Worm (Caenorhabditis elegans) whole organism, L1 larva: Measurements from ENCODE around the gene npa-1.

ENCODE experiments used
- C04F5.9 ChIP-seq: sonication (generic microtip); optimal IDR thresholded peaks from 2 replicates; lab custom pipeline; 2016; ENCODE audit warnings: missing genetic modification characterization, missing compliant biosample characterization
- C16A3.4 ChIP-seq: fragments of 150-350 bp; optimal IDR thresholded peaks from 2 replicates; lab custom pipeline; 2014; ENCODE audit warnings: missing biosample characterization, missing genetic modification characterization
- Y116A8C.19 ChIP-seq: sonication (generic microtip); optimal IDR thresholded peaks from 2 replicates; lab custom pipeline; 2016; ENCODE audit warnings: missing compliant biosample characterization, missing genetic modification characterization, borderline replicate concordance
- aha-1 ChIP-seq: fragments of 150-350 bp; optimal IDR thresholded peaks from 2 replicates; lab custom pipeline; 2014; ENCODE audit warnings: missing biosample characterization, missing genetic modification characterization
- aly-2 ChIP-seq: fragments of 150-350 bp; optimal IDR thresholded peaks from 2 replicates; lab custom pipeline; 2014; ENCODE audit warnings: missing biosample characterization, missing genetic modification characterization
- blmp-1 ChIP-seq: fragments of 150-350 bp; optimal IDR thresholded peaks from 2 replicates; lab custom pipeline; 2014; ENCODE audit warnings: missing biosample characterization, missing genetic modification characterization
- ceh-8 ChIP-seq: fragments of 200-800 bp; sonication (Bioruptor generic); optimal IDR thresholded peaks from 2 replicates; lab custom pipeline; 2018; ENCODE audit warnings: mild to moderate bottlenecking, missing genetic modification characterization, moderate library complexity, missing compliant biosample characterization
- ceh-82 ChIP-seq, 3 experiments: fragments of 150-350 bp in 1 of 3; sonication (generic microtip) in 2 of 3; optimal IDR thresholded peaks; 2 replicates each; lab custom pipeline; 2014 to 2017; ENCODE audit warnings: missing biosample characterization in 3 of 3, missing genetic modification characterization in 3 of 3
- ceh-90 ChIP-seq: sonication (generic microtip); optimal IDR thresholded peaks from 2 replicates; lab custom pipeline; 2016; ENCODE audit warnings: missing genetic modification characterization, missing compliant biosample characterization
- dpl-1 ChIP-seq, 3 experiments: fragments of 150-350 bp in 2 of 3; sonication (generic microtip) in 1 of 3; optimal IDR thresholded peaks; 2 replicates each; lab custom pipeline; 2014 to 2017; ENCODE audit warnings: missing biosample characterization in 3 of 3, missing genetic modification characterization in 3 of 3, missing genetic modification reagents in 3 of 3
- dsc-1 ChIP-seq: sonication (generic microtip); optimal IDR thresholded peaks from 2 replicates; lab custom pipeline; 2016; ENCODE audit warnings: mild to moderate bottlenecking, missing genetic modification characterization, missing compliant biosample characterization
- efl-1 ChIP-seq, 4 experiments: fragments of 150-350 bp; optimal IDR thresholded peaks in 3 of 4; peaks in 1 of 4; 1 replicate in 1 of 4; 2 replicates in 3 of 4; lab custom pipeline; 2014; ENCODE audit warnings: missing biosample characterization in 2 of 4, missing genetic modification characterization in 2 of 4, missing genetic modification reagents in 2 of 4
- egl-13 ChIP-seq: sonication (generic microtip); optimal IDR thresholded peaks from 2 replicates; lab custom pipeline; 2016; ENCODE audit warnings: missing genotype, missing genetic modification reagents, missing genetic modification characterization, missing compliant biosample characterization
- elt-2 ChIP-seq: sonication (generic microtip); optimal IDR thresholded peaks from 2 replicates; lab custom pipeline; 2016; ENCODE audit warnings: missing genetic modification characterization, mild to moderate bottlenecking, inconsistent platforms, missing compliant biosample characterization, missing genetic modification reagents
- fkh-4 ChIP-seq: sonication (generic microtip); optimal IDR thresholded peaks from 2 replicates; lab custom pipeline; 2016; ENCODE audit warnings: missing compliant biosample characterization, missing genetic modification characterization, borderline replicate concordance
- fkh-8 ChIP-seq: sonication (generic microtip); optimal IDR thresholded peaks from 2 replicates; lab custom pipeline; 2016; ENCODE audit warnings: mild to moderate bottlenecking, missing genetic modification characterization, missing compliant biosample characterization
- fos-1 ChIP-seq: fragments of 150-350 bp; optimal IDR thresholded peaks from 2 replicates; lab custom pipeline; 2014; ENCODE audit warnings: missing biosample characterization, missing genetic modification characterization
- grh-1 ChIP-seq: fragments of 200-800 bp; sonication (Bioruptor generic); IDR thresholded peaks from 2 replicates; pipeline ENCODE4 v1.3.6; 2022; ENCODE audit warnings: missing genetic modification reagents, missing genetic modification characterization, missing compliant biosample characterization
- hlh-17 ChIP-seq: fragments of 200-800 bp; sonication (Bioruptor generic); optimal IDR thresholded peaks from 2 replicates; lab custom pipeline; 2018; ENCODE audit warnings: missing genetic modification characterization, mild to moderate bottlenecking, missing compliant biosample characterization, moderate library complexity, borderline replicate concordance
- hlh-4 ChIP-seq: sonication (generic microtip); optimal IDR thresholded peaks from 2 replicates; lab custom pipeline; 2016; ENCODE audit warnings: mild to moderate bottlenecking, missing genetic modification characterization, missing compliant biosample characterization
- isw-1 ChIP-seq: fragments of 200-800 bp; sonication (Bioruptor generic); IDR thresholded peaks from 2 replicates; pipeline ENCODE4 v1.3.6; 2022; ENCODE audit warnings: missing genetic modification characterization, missing compliant biosample characterization
- jun-1 ChIP-seq: fragments of 150-350 bp; optimal IDR thresholded peaks from 2 replicates; lab custom pipeline; 2014; ENCODE audit warnings: missing biosample characterization, missing genetic modification reagents, missing genetic modification characterization
- lin-14 ChIP-seq: fragments of 200-800 bp; sonication (Bioruptor generic); optimal IDR thresholded peaks from 2 replicates; lab custom pipeline; 2018; ENCODE audit warnings: mild to moderate bottlenecking, missing genetic modification characterization, moderate library complexity, missing compliant biosample characterization
- lin-15B ChIP-seq: fragments of 150-350 bp; sonication (generic microtip); optimal IDR thresholded peaks from 3 replicates; lab custom pipeline; 2014; ENCODE audit warnings: missing biosample characterization, missing genetic modification characterization
- lin-39 ChIP-seq: fragments of 150-350 bp; optimal IDR thresholded peaks from 2 replicates; lab custom pipeline; 2014; ENCODE audit warnings: missing biosample characterization, missing genetic modification reagents, missing genetic modification characterization
- lir-3 ChIP-seq: sonication (generic microtip); optimal IDR thresholded peaks from 2 replicates; lab custom pipeline; 2016; ENCODE audit warnings: mild to moderate bottlenecking, missing genetic modification characterization, moderate library complexity, missing compliant biosample characterization; ENCODE audit not compliant: poor library complexity
- lsy-2 ChIP-seq, 2 experiments: fragments of 150-350 bp; optimal IDR thresholded peaks; 2 replicates each; lab custom pipeline; 2014; ENCODE audit warnings: missing biosample characterization in 2 of 2, missing genetic modification characterization in 2 of 2
- mdl-1 ChIP-seq, 2 experiments: fragments of 150-350 bp; optimal IDR thresholded peaks; 2 replicates each; lab custom pipeline; 2014 to 2017; ENCODE audit warnings: missing biosample characterization in 2 of 2, missing genetic modification characterization in 2 of 2, inconsistent platforms in 1 of 2
- mep-1 ChIP-seq: fragments of 150-350 bp; optimal IDR thresholded peaks from 2 replicates; lab custom pipeline; 2014; ENCODE audit warnings: missing biosample characterization, missing genetic modification characterization
- nhr-11 ChIP-seq: fragments of 150-350 bp; optimal IDR thresholded peaks from 2 replicates; lab custom pipeline; 2014; ENCODE audit warnings: missing biosample characterization, missing genetic modification characterization
- nhr-19 ChIP-seq: fragments of 200-800 bp; sonication (Bioruptor generic); conservative IDR thresholded peaks from 2 replicates; pipeline ENCODE4 v1.3.6; 2022; ENCODE audit warnings: missing genetic modification characterization, missing compliant biosample characterization
- nhr-20 ChIP-seq: sonication (generic microtip); optimal IDR thresholded peaks from 2 replicates; lab custom pipeline; 2016; ENCODE audit warnings: mild to moderate bottlenecking, missing genetic modification characterization, missing compliant biosample characterization
- nhr-237 ChIP-seq: fragments of 150-350 bp; optimal IDR thresholded peaks from 2 replicates; lab custom pipeline; 2014; ENCODE audit warnings: missing biosample characterization, missing genetic modification characterization
- nhr-28 ChIP-seq: fragments of 150-350 bp; optimal IDR thresholded peaks from 2 replicates; lab custom pipeline; 2014; ENCODE audit warnings: missing biosample characterization, missing genetic modification characterization
- nhr-47 ChIP-seq: sonication (generic microtip); optimal IDR thresholded peaks from 2 replicates; lab custom pipeline; 2016; ENCODE audit warnings: mild to moderate bottlenecking, missing genetic modification characterization, moderate library complexity, missing compliant biosample characterization
- nhr-71 ChIP-seq: sonication (generic microtip); optimal IDR thresholded peaks from 2 replicates; lab custom pipeline; 2016; ENCODE audit warnings: mild to moderate bottlenecking, missing genetic modification characterization, moderate library complexity, missing compliant biosample characterization
- nhr-76 ChIP-seq: sonication (generic microtip); optimal IDR thresholded peaks from 2 replicates; lab custom pipeline; 2017; ENCODE audit warnings: missing biosample characterization, missing genetic modification characterization
- nhr-84 ChIP-seq: sonication (generic microtip); optimal IDR thresholded peaks from 2 replicates; lab custom pipeline; 2017; ENCODE audit warnings: missing biosample characterization, missing genetic modification characterization
- nhr-85 ChIP-seq: sonication (generic microtip); peaks from one replicate; lab custom pipeline; 2016; ENCODE audit warnings: missing genetic modification characterization, inconsistent platforms, missing compliant biosample characterization
- nhr-90 ChIP-seq: sonication (generic microtip); optimal IDR thresholded peaks from 2 replicates; lab custom pipeline; 2016; ENCODE audit warnings: mild to moderate bottlenecking, missing genetic modification characterization, missing compliant biosample characterization; ENCODE audit not compliant: poor library complexity
- pag-3 ChIP-seq: sonication (generic microtip); optimal IDR thresholded peaks from 2 replicates; lab custom pipeline; 2017; ENCODE audit warnings: missing genetic modification characterization, mild to moderate bottlenecking, missing compliant biosample characterization, antibody characterized with exemption, borderline replicate concordance; ENCODE audit not compliant: insufficient read depth
- pqm-1 ChIP-seq: sonication (generic microtip); optimal IDR thresholded peaks from 3 replicates; lab custom pipeline; 2017; ENCODE audit warnings: missing biosample characterization, missing genetic modification characterization
- rnt-1 ChIP-seq: sonication (generic microtip); optimal IDR thresholded peaks from 2 replicates; lab custom pipeline; 2016; ENCODE audit warnings: mild to moderate bottlenecking, missing genetic modification characterization, moderate library complexity, missing compliant biosample characterization
- skn-1 ChIP-seq: fragments of 150-350 bp; optimal IDR thresholded peaks from 2 replicates; lab custom pipeline; 2014; ENCODE audit warnings: missing biosample characterization, missing genetic modification characterization
- snu-23 ChIP-seq: sonication (generic microtip); optimal IDR thresholded peaks from 2 replicates; lab custom pipeline; 2016; ENCODE audit warnings: missing genetic modification characterization, missing compliant biosample characterization
- sup-37 ChIP-seq: fragments of 200-800 bp; sonication (Bioruptor generic); optimal IDR thresholded peaks from 2 replicates; lab custom pipeline; 2018; ENCODE audit warnings: mild to moderate bottlenecking, missing genetic modification characterization, missing compliant biosample characterization
- tbx-2 ChIP-seq: sonication (generic microtip); optimal IDR thresholded peaks from 2 replicates; lab custom pipeline; 2016; ENCODE audit warnings: missing genetic modification characterization, missing compliant biosample characterization
- unc-86 ChIP-seq: sonication (generic microtip); optimal IDR thresholded peaks from 2 replicates; lab custom pipeline; 2016; ENCODE audit warnings: missing genetic modification characterization, missing compliant biosample characterization
- vab-15 ChIP-seq: sonication (generic microtip); optimal IDR thresholded peaks from 2 replicates; lab custom pipeline; 2017; ENCODE audit warnings: missing genotype, mild to moderate bottlenecking, missing genetic modification characterization, missing compliant biosample characterization
- xbp-1 ChIP-seq: sonication (generic microtip); optimal IDR thresholded peaks from 2 replicates; lab custom pipeline; 2016; ENCODE audit warnings: missing genetic modification characterization, missing compliant biosample characterization
- zag-1 ChIP-seq: fragments of 150-350 bp; optimal IDR thresholded peaks from 2 replicates; lab custom pipeline; 2014; ENCODE audit warnings: missing biosample characterization, missing genetic modification characterization
- ztf-4 ChIP-seq: fragments of 150-350 bp; optimal IDR thresholded peaks from 2 replicates; lab custom pipeline; 2014; ENCODE audit warnings: missing biosample characterization, missing genetic modification characterization

The npa-1 gene

DNA sequence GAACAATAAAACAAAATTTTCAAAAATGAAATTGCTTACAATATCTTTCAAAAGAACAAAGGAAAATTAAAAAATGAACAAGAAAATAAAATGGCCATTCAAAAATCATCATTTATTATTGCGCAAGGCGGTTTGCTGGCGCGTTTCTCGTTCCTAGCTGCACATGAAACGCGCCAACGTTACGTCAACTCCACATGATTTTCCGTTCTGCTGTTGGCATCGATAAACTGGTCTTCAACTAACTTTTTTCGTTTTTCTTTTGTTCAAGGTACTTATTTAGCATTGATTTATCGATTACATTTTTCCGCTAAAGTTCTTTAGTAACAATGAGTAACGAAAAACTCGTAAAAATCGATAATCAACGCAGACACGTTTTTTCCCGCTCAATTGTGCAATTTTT is 15.2 kb upstream of the npa-1 start, which contains the start of the genes Y57E12AL.6 and Y57E12AL.1:
Y57E12AL.6 (minus strand) TSS at position 75 of the 400 bp plus-strand sequence.
Y57E12AL.1 (plus strand) TSS at position 135 of the 400 bp plus-strand sequence.
- TF ChIP-seq pag-3 (no peak), lin-14 (GFP tag; lab: Kevin White, UChicago) (peak; percentile 87), nhr-47 (tag; lab: Kevin White, UChicago) (peak; percentile 87), nhr-84 (tag; lab: Kevin White, UChicago) (no peak), blmp-1 (peak; percentile 76), vab-15 (no peak), ceh-90 (no peak), unc-86 (tag; lab: Kevin White, UChicago) (peak; percentile 47), fos-1 (tag; lab: Kevin White, UChicago) (no peak), tbx-2 (peak; percentile 83), lir-3 (tag; lab: Kevin White, UChicago) (peak; percentile 41), ceh-82 (tag; optimal IDR thresholded peaks at IDR 0.05; lab: Kevin White, UChicago) (peak; percentile 78 to 88 (median 79)), isw-1 (GFP tag; lab: Robert Waterston, UW) (peak; percentile 60), dsc-1 (tag; lab: Kevin White, UChicago) (peak; percentile 73), nhr-85 (tag; lab: Kevin White, UChicago) (peak; percentile 95), ceh-8 (peak; percentile 13), nhr-237 (tag; lab: Kevin White, UChicago) (peak; percentile 22), aha-1 (no peak), hlh-4 (tag; lab: Kevin White, UChicago) (no peak), aly-2 (tag; lab: Kevin White, UChicago) (peak; percentile 61), fkh-4 (tag; lab: Kevin White, UChicago) (peak; percentile 16), nhr-71 (tag; lab: Kevin White, UChicago) (peak; percentile 90), nhr-76 (tag; lab: Kevin White, UChicago) (no peak), xbp-1 (tag; lab: Kevin White, UChicago) (peak; percentile 87), C04F5.9 (no peak), skn-1 (tag; lab: Kevin White, UChicago) (peak; percentile 96), grh-1 (GFP tag; lab: Robert Waterston, UW) (peak; percentile 84), lin-15B (tag; lab: Kevin White, UChicago) (peak; percentile 66), hlh-17 (GFP tag; lab: Kevin White, UChicago) (no peak), Y116A8C.19 (tag; lab: Kevin White, UChicago) (no peak), efl-1 (optimal IDR thresholded peaks at IDR 0.05; lab: Kevin White, UChicago) (peak; percentile 85 to 86), efl-1 (GFP tag; optimal IDR thresholded peaks at IDR 0.05 in 1 of 2; lab: Kevin White, UChicago) (peak; percentile 81 to 98), jun-1 (tag; lab: Kevin White, UChicago) (peak; percentile 25), dpl-1 (GFP tag; optimal IDR thresholded peaks at IDR 0.05; lab: Kevin White, UChicago) (peak; percentile 77 to 87 (median 84)), fkh-8 (tag; lab: Kevin White, UChicago) (peak; percentile 75), lin-39 (peak; percentile 39), C16A3.4 (tag; lab: Kevin White, UChicago) (peak; percentile 89), nhr-19 (GFP tag; lab: Robert Waterston, UW) (peak; percentile 85), snu-23 (peak; percentile 94), ztf-4 (tag; lab: Kevin White, UChicago) (peak; percentile 43), lsy-2 (tag; optimal IDR thresholded peaks at IDR 0.05; lab: Kevin White, UChicago) (peak; percentile 83 to 87), nhr-20 (tag; lab: Kevin White, UChicago) (peak; percentile 93), mdl-1 (tag; optimal IDR thresholded peaks at IDR 0.05; lab: Kevin White, UChicago) (peak in 1 of 2 experiments; percentile 91), nhr-28 (tag; lab: Kevin White, UChicago) (no peak), zag-1 (tag; lab: Kevin White, UChicago) (no peak), sup-37 (GFP tag; lab: Kevin White, UChicago) (peak; percentile 29), egl-13 (tag; lab: Kevin White, UChicago) (peak; percentile 13), nhr-90 (peak; percentile 89), rnt-1 (peak; percentile 89), nhr-11 (tag; lab: Kevin White, UChicago) (peak; percentile 39), elt-2 (peak; percentile 2), mep-1 (tag; lab: Kevin White, UChicago) (peak; percentile 92), pqm-1 (no peak)
